Worm (Caenorhabditis elegans) whole organism, late embryonic: ENCODE data around the gene mma-1.

Source experiments
- ahr-1 ChIP-seq: sonication (generic microtip); optimal IDR thresholded peaks from 2 replicates; lab custom pipeline; 2016; ENCODE audit warnings: missing genetic modification characterization, missing compliant biosample characterization
- ceh-18 ChIP-seq: sonication (generic microtip); optimal IDR thresholded peaks from 2 replicates; lab custom pipeline; 2016; ENCODE audit warnings: missing genetic modification characterization, missing compliant biosample characterization
- ceh-24 ChIP-seq: sonication (generic microtip); optimal IDR thresholded peaks from 2 replicates; lab custom pipeline; 2016; ENCODE audit warnings: mild to moderate bottlenecking, missing genetic modification characterization, missing compliant biosample characterization
- ceh-48 ChIP-seq: sonication (generic microtip); optimal IDR thresholded peaks from 2 replicates; lab custom pipeline; 2016; ENCODE audit warnings: missing genetic modification characterization, inconsistent platforms, missing compliant biosample characterization
- dve-1 ChIP-seq: sonication (generic microtip); optimal IDR thresholded peaks from 2 replicates; lab custom pipeline; 2017; ENCODE audit warnings: antibody characterized with exemption, mild to moderate bottlenecking, missing genetic modification characterization, missing compliant biosample characterization
- fkh-10 ChIP-seq: fragments of 150-350 bp; optimal IDR thresholded peaks from 2 replicates; lab custom pipeline; 2014; ENCODE audit warnings: missing biosample characterization, missing genetic modification reagents, missing genetic modification characterization
- hlh-6 ChIP-seq: sonication (generic microtip); optimal IDR thresholded peaks from 2 replicates; lab custom pipeline; 2016; ENCODE audit warnings: missing genotype, missing genetic modification characterization, missing compliant biosample characterization
- nhr-11 ChIP-seq: fragments of 150-350 bp; optimal IDR thresholded peaks from 2 replicates; lab custom pipeline; 2014; ENCODE audit warnings: missing biosample characterization, missing genetic modification characterization
- npax-4 ChIP-seq: sonication (generic microtip); optimal IDR thresholded peaks from 2 replicates; lab custom pipeline; 2016; ENCODE audit warnings: missing genetic modification characterization, missing compliant biosample characterization
- pha-4 ChIP-seq: fragments of 150-350 bp; optimal IDR thresholded peaks from 2 replicates; lab custom pipeline; 2018; ENCODE audit warnings: missing biosample characterization, missing genetic modification reagents, missing genetic modification characterization
- rnt-1 ChIP-seq: sonication (generic microtip); optimal IDR thresholded peaks from 2 replicates; lab custom pipeline; 2016; ENCODE audit warnings: missing genetic modification characterization, missing compliant biosample characterization
- tbx-2 ChIP-seq: sonication (generic microtip); optimal IDR thresholded peaks from 2 replicates; lab custom pipeline; 2016; ENCODE audit warnings: missing genetic modification characterization, missing compliant biosample characterization

DNA sequence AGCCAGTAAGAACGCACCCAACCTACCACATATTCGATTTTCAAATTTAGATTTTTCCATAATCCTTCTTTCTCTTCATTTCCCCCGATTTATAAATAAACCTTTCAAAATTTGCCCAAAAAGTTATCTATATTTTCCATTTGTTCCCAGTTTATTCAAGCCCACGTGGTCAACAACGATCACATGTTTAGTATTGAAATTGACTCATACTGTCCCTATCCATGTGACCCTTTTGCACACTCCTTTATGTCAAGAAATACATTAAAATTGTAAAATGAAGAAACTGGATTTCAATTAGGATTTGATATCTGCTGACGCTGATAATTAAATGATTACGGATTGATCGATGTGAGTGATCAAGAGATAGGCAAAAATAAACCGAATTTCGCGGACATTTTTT, 39.1 kb upstream of the mma-1 start:
- TF ChIP-seq ahr-1 (tag; lab: Kevin White, UChicago) (no peak), nhr-11 (tag; lab: Kevin White, UChicago) (no peak), npax-4 (tag; lab: Kevin White, UChicago) (no peak), pha-4 (tag; lab: Kevin White, UChicago) (no peak), ceh-18 (tag; lab: Kevin White, UChicago) (no peak), hlh-6 (tag; lab: Kevin White, UChicago) (no peak), dve-1 (tag; lab: Kevin White, UChicago) (no peak), ceh-48 (tag; lab: Kevin White, UChicago) (no peak), tbx-2 (no peak), rnt-1 (no peak), ceh-24 (tag; lab: Kevin White, UChicago) (no peak), fkh-10 (GFP tag; lab: Kevin White, UChicago) (no peak)
